Worm (Caenorhabditis elegans) whole organism, young adult: ENCODE data around the gene F53F4.2.

ENCODE experiments used
- B0019.2 ChIP-seq: fragments of 200-800 bp; sonication (Bioruptor generic); conservative IDR thresholded peaks from 2 replicates; pipeline ENCODE4 v1.3.6; 2022; ENCODE audit warnings: missing genetic modification reagents, missing genetic modification characterization, missing compliant biosample characterization
- C06A6.2 ChIP-seq: fragments of 200-800 bp; sonication (Bioruptor generic); conservative IDR thresholded peaks from 2 replicates; pipeline ENCODE4 v1.3.6; 2022; ENCODE audit warnings: missing genetic modification characterization, missing compliant biosample characterization
- C17E4.6 ChIP-seq: fragments of 200-800 bp; sonication (Bioruptor generic); IDR thresholded peaks from 2 replicates; pipeline ENCODE4 v1.3.6; 2022; ENCODE audit warnings: missing genetic modification reagents, missing genetic modification characterization, missing compliant biosample characterization
- F10E7.11 ChIP-seq: sonication (generic microtip); optimal IDR thresholded peaks from 2 replicates; lab custom pipeline; 2017; ENCODE audit warnings: mild to moderate bottlenecking, missing genetic modification characterization, moderate library complexity, missing compliant biosample characterization
- F33H1.4 ChIP-seq: fragments of 200-800 bp; sonication (Bioruptor generic); IDR thresholded peaks from 2 replicates; pipeline ENCODE4 v1.3.6; 2022; ENCODE audit warnings: missing genetic modification reagents, missing genetic modification characterization, missing compliant biosample characterization
- F39B2.1 ChIP-seq: fragments of 200-800 bp; sonication (Bioruptor generic); IDR thresholded peaks from 2 replicates; pipeline ENCODE4 v1.3.6; 2022; ENCODE audit warnings: missing genetic modification reagents, missing genetic modification characterization, missing compliant biosample characterization
- F52B5.7 ChIP-seq: sonication (generic microtip); optimal IDR thresholded peaks from 2 replicates; lab custom pipeline; 2016; ENCODE audit warnings: mild to moderate bottlenecking, missing genetic modification characterization, missing compliant biosample characterization
- T07F8.4 ChIP-seq: sonication (generic microtip); optimal IDR thresholded peaks from 2 replicates; lab custom pipeline; 2016; ENCODE audit warnings: mild to moderate bottlenecking, missing genetic modification characterization, moderate library complexity, missing compliant biosample characterization
- Y53F4B.3 ChIP-seq: fragments of 200-800 bp; sonication (Bioruptor generic); IDR thresholded peaks from 2 replicates; pipeline ENCODE4 v1.3.6; 2022; ENCODE audit warnings: missing genetic modification reagents, missing genetic modification characterization, missing compliant biosample characterization
- Y53G8AR.9 ChIP-seq: fragments of 200-800 bp; sonication (Bioruptor generic); conservative IDR thresholded peaks from 2 replicates; pipeline ENCODE4 v1.3.6; 2022; ENCODE audit warnings: missing genetic modification reagents, missing genetic modification characterization, missing compliant biosample characterization
- athp-1 ChIP-seq: sonication (generic microtip); optimal IDR thresholded peaks from 2 replicates; lab custom pipeline; 2017; ENCODE audit warnings: mild to moderate bottlenecking, missing genetic modification characterization, missing compliant biosample characterization
- attf-5 ChIP-seq: fragments of 200-800 bp; sonication (Bioruptor generic); optimal IDR thresholded peaks from 2 replicates; lab custom pipeline; 2018; ENCODE audit warnings: mild to moderate bottlenecking, missing genetic modification characterization, missing compliant biosample characterization
- cebp-1 ChIP-seq, 2 experiments: fragments of 200-800 bp in 1 of 2; sonication (Bioruptor generic) in 1 of 2; sonication (generic microtip) in 1 of 2; IDR thresholded peaks in 1 of 2; optimal IDR thresholded peaks in 1 of 2; 2 replicates each; pipeline versions ENCODE4 v1.3.6 to Lab custom; 2017 to 2022; ENCODE audit warnings: missing compliant biosample characterization in 2 of 2, missing genetic modification characterization in 2 of 2, mild to moderate bottlenecking in 1 of 2, missing genetic modification reagents in 1 of 2, moderate library complexity in 1 of 2
- cebp-2 ChIP-seq: fragments of 200-800 bp; sonication (Bioruptor generic); IDR thresholded peaks from 2 replicates; pipeline ENCODE4 v1.3.6; 2022; ENCODE audit warnings: missing genetic modification characterization, missing compliant biosample characterization
- ceh-58 ChIP-seq: fragments of 200-800 bp; sonication (Bioruptor generic); IDR thresholded peaks from 2 replicates; pipeline ENCODE4 v1.3.6; 2022; ENCODE audit warnings: missing genetic modification characterization, missing compliant biosample characterization
- ceh-79 ChIP-seq: sonication (generic microtip); optimal IDR thresholded peaks from 2 replicates; lab custom pipeline; 2017; ENCODE audit warnings: mild to moderate bottlenecking, missing genetic modification characterization, missing compliant biosample characterization
- ceh-91 ChIP-seq: fragments of 200-800 bp; sonication (Bioruptor generic); IDR thresholded peaks from 2 replicates; pipeline ENCODE4 v1.3.6; 2022; ENCODE audit warnings: missing genetic modification reagents, missing genetic modification characterization, missing compliant biosample characterization
- dpl-1 ChIP-seq: fragments of 150-350 bp; optimal IDR thresholded peaks from 2 replicates; lab custom pipeline; 2014; ENCODE audit warnings: missing biosample characterization, missing genetic modification reagents, missing genetic modification characterization
- egl-18 ChIP-seq: fragments of 200-800 bp; sonication (Bioruptor generic); IDR thresholded peaks from 2 replicates; pipeline ENCODE4 v1.3.6; 2022; ENCODE audit warnings: missing genetic modification reagents, missing genetic modification characterization, missing compliant biosample characterization
- egrh-3 ChIP-seq: fragments of 200-800 bp; sonication (Bioruptor generic); IDR thresholded peaks from 2 replicates; pipeline ENCODE4 v1.3.6; 2022; ENCODE audit warnings: missing genetic modification reagents, missing genetic modification characterization, missing compliant biosample characterization
- ets-4 ChIP-seq: fragments of 200-800 bp; sonication (Bioruptor generic); optimal IDR thresholded peaks from 2 replicates; lab custom pipeline; 2018; ENCODE audit warnings: mild to moderate bottlenecking, missing genetic modification characterization, missing compliant biosample characterization
- fkh-3 ChIP-seq: sonication (generic microtip); optimal IDR thresholded peaks from 2 replicates; lab custom pipeline; 2016; ENCODE audit warnings: mild to moderate bottlenecking, missing genetic modification characterization, missing compliant biosample characterization
- him-1 ChIP-seq: sonication (generic microtip); optimal IDR thresholded peaks from 2 replicates; lab custom pipeline; 2016; ENCODE audit warnings: missing genotype, missing genetic modification reagents, missing genetic modification characterization, missing compliant biosample characterization
- hmg-1.2 ChIP-seq: fragments of 200-800 bp; sonication (Bioruptor generic); IDR thresholded peaks from 2 replicates; pipeline ENCODE4 v1.3.6; 2022; ENCODE audit warnings: missing genetic modification reagents, missing genetic modification characterization, missing compliant biosample characterization
- hsf-1 ChIP-seq: fragments of 200-800 bp; sonication (Bioruptor generic); IDR thresholded peaks from 2 replicates; pipeline ENCODE4 v1.3.6; 2022; ENCODE audit warnings: missing genetic modification reagents, missing genetic modification characterization, missing compliant biosample characterization
- let-526 ChIP-seq: fragments of 200-800 bp; sonication (Bioruptor generic); IDR thresholded peaks from 2 replicates; pipeline ENCODE4 v1.3.6; 2022; ENCODE audit warnings: missing genetic modification reagents, missing genetic modification characterization, missing compliant biosample characterization
- let-607 ChIP-seq, 2 experiments: fragments of 200-800 bp in 1 of 2; sonication (Bioruptor generic) in 1 of 2; sonication (generic microtip) in 1 of 2; optimal IDR thresholded peaks; 2 replicates each; lab custom pipeline; 2016 to 2018; ENCODE audit warnings: mild to moderate bottlenecking in 2 of 2, missing compliant biosample characterization in 2 of 2, missing genetic modification characterization in 2 of 2, moderate library complexity in 2 of 2, missing genotype in 1 of 2
- lin-35 ChIP-seq, 3 experiments: fragments of 150-350 bp in 2 of 3; sonication (generic microtip) in 1 of 3; optimal IDR thresholded peaks; 2 replicates each; lab custom pipeline; 2014 to 2018; ENCODE audit warnings: missing biosample characterization in 3 of 3, missing genetic modification characterization in 3 of 3, missing genetic modification reagents in 3 of 3
- lin-40 ChIP-seq: sonication (generic microtip); optimal IDR thresholded peaks from 2 replicates; lab custom pipeline; 2016; ENCODE audit warnings: missing genetic modification characterization, mild to moderate bottlenecking, missing compliant biosample characterization, missing genotype, missing genetic modification reagents
- lin-54 ChIP-seq: fragments of 200-800 bp; sonication (Bioruptor generic); optimal IDR thresholded peaks from 2 replicates; lab custom pipeline; 2018; ENCODE audit warnings: mild to moderate bottlenecking, missing genetic modification characterization, missing compliant biosample characterization
- lsy-27 ChIP-seq: sonication (generic microtip); optimal IDR thresholded peaks from 2 replicates; lab custom pipeline; 2017; ENCODE audit warnings: missing genetic modification characterization, mild to moderate bottlenecking, missing compliant biosample characterization, antibody characterized with exemption, missing genotype, borderline replicate concordance; ENCODE audit not compliant: insufficient read depth
- madf-10 ChIP-seq: sonication (generic microtip); optimal IDR thresholded peaks from 2 replicates; lab custom pipeline; 2016; ENCODE audit warnings: mild to moderate bottlenecking, missing genetic modification characterization, missing compliant biosample characterization
- nfyb-1 ChIP-seq: fragments of 200-800 bp; sonication (Bioruptor generic); IDR thresholded peaks from 2 replicates; pipeline ENCODE4 v1.3.6; 2022; ENCODE audit warnings: missing genetic modification reagents, missing genetic modification characterization, missing compliant biosample characterization
- nhr-27 ChIP-seq: fragments of 200-800 bp; sonication (Bioruptor generic); optimal IDR thresholded peaks from 2 replicates; lab custom pipeline; 2018; ENCODE audit warnings: mild to moderate bottlenecking, missing genetic modification characterization, moderate library complexity, missing compliant biosample characterization
- nhr-80 ChIP-seq: sonication (generic microtip); optimal IDR thresholded peaks from 2 replicates; lab custom pipeline; 2016; ENCODE audit warnings: missing genetic modification characterization, missing compliant biosample characterization
- nhr-90 ChIP-seq: sonication (generic microtip); optimal IDR thresholded peaks from 2 replicates; lab custom pipeline; 2016; ENCODE audit warnings: missing genotype, mild to moderate bottlenecking, missing genetic modification characterization, missing compliant biosample characterization
- repo-1 ChIP-seq: sonication (generic microtip); optimal IDR thresholded peaks from 2 replicates; lab custom pipeline; 2017; ENCODE audit warnings: mild to moderate bottlenecking, missing genetic modification characterization, missing compliant biosample characterization
- snpc-1.3 ChIP-seq: sonication (generic microtip); optimal IDR thresholded peaks from 2 replicates; lab custom pipeline; 2017; ENCODE audit warnings: missing genetic modification characterization, mild to moderate bottlenecking, missing compliant biosample characterization, antibody characterized with exemption, moderate library complexity, missing genotype, missing genetic modification reagents; ENCODE audit not compliant: insufficient read depth
- snpc-4 ChIP-seq, 5 experiments: fragments of 150-350 bp in 1 of 5; sonication (generic microtip) in 4 of 5; optimal IDR thresholded peaks; 2 replicates each; lab custom pipeline; 2014 to 2018; ENCODE audit warnings: missing genetic modification characterization in 5 of 5, missing biosample characterization in 3 of 5, antibody characterized with exemption in 2 of 5, mild to moderate bottlenecking in 2 of 5, missing compliant biosample characterization in 2 of 5, missing genotype in 2 of 5, moderate library complexity in 2 of 5, missing genetic modification reagents in 1 of 5
- somi-1 ChIP-seq: fragments of 200-800 bp; sonication (Bioruptor generic); optimal IDR thresholded peaks from 2 replicates; lab custom pipeline; 2018; ENCODE audit warnings: mild to moderate bottlenecking, missing genetic modification characterization, missing compliant biosample characterization
- tlf-1 ChIP-seq: fragments of 200-800 bp; sonication (Bioruptor generic); optimal IDR thresholded peaks from 2 replicates; lab custom pipeline; 2018; ENCODE audit warnings: mild to moderate bottlenecking, missing genetic modification characterization, missing compliant biosample characterization
- unc-62 ChIP-seq: fragments of 150-350 bp; optimal IDR thresholded peaks from 2 replicates; lab custom pipeline; 2014; ENCODE audit warnings: missing biosample characterization, missing genetic modification reagents, missing genetic modification characterization
- zfh-2 ChIP-seq: fragments of 200-800 bp; sonication (Bioruptor generic); conservative IDR thresholded peaks from 2 replicates; pipeline ENCODE4 v1.3.6; 2022; ENCODE audit warnings: missing genetic modification reagents, missing genetic modification characterization, missing compliant biosample characterization
- ztf-22 ChIP-seq: fragments of 200-800 bp; sonication (Bioruptor generic); optimal IDR thresholded peaks from 2 replicates; lab custom pipeline; 2018; ENCODE audit warnings: mild to moderate bottlenecking, missing genetic modification characterization, moderate library complexity, missing compliant biosample characterization
- ztf-26 ChIP-seq: sonication (generic microtip); optimal IDR thresholded peaks from 2 replicates; lab custom pipeline; 2017; ENCODE audit warnings: missing genetic modification characterization, missing compliant biosample characterization

The F53F4.2 gene

ce11 chrV:13565781-13566180, 23.6 kb downstream of the F53F4.2 start, which contains the start of gene slrp-1 (continued):
- TF ChIP-seq C17E4.6 (GFP tag; lab: Robert Waterston, UW): no peak
- TF ChIP-seq F10E7.11: no peak

- TF ChIP-seq repo-1 (tag; lab: Kevin White, UChicago) (peak; percentile 26), lin-54 (GFP tag; lab: Kevin White, UChicago) (peak; percentile 76), egl-18 (no peak), C06A6.2 (GFP tag; lab: Robert Waterston, UW) (peak; percentile 81), unc-62 (GFP tag; lab: Kevin White, UChicago) (no peak), nhr-80 (tag; lab: Kevin White, UChicago) (peak; percentile 97), cebp-2 (GFP tag; lab: Robert Waterston, UW) (no peak), ceh-91 (no peak), egrh-3 (0 out of 2 replicates have a peak, but pooled peaks have one; percentile 10), B0019.2 (GFP tag; lab: Robert Waterston, UW) (no peak), nfyb-1 (GFP tag; lab: Robert Waterston, UW) (peak; percentile 80), him-1 (tag; lab: Kevin White, UChicago) (no peak), snpc-4 (GFP tag; optimal IDR thresholded peaks at IDR 0.05; lab: Kevin White, UChicago) (peak; percentile 19), snpc-4 (tag; optimal IDR thresholded peaks at IDR 0.05; lab: Kevin White, UChicago) (peak in 2 of 4 experiments; percentile 70 to 71), T07F8.4 (tag; lab: Kevin White, UChicago) (no peak), nhr-90 (tag; lab: Kevin White, UChicago) (peak; percentile 56), ceh-79 (tag; lab: Kevin White, UChicago) (no peak), hmg-1.2 (GFP tag; lab: Robert Waterston, UW) (peak; percentile 99), cebp-1 (GFP tag; IDR thresholded peaks at IDR 0.05; lab: Robert Waterston, UW) (peak; percentile 44; the same call in 1 of the 2 replicates), cebp-1 (tag; optimal IDR thresholded peaks at IDR 0.05; lab: Kevin White, UChicago) (peak; percentile 85), attf-5 (GFP tag; lab: Kevin White, UChicago) (peak; percentile 92), C17E4.6 (GFP tag; lab: Robert Waterston, UW) (no peak), somi-1 (GFP tag; lab: Kevin White, UChicago) (peak; percentile 82), ets-4 (GFP tag; lab: Kevin White, UChicago) (peak; percentile 68), dpl-1 (GFP tag; lab: Kevin White, UChicago) (peak; percentile 0), lsy-27 (no peak), F33H1.4 (peak; percentile 22; the same call in 1 of the 2 replicates), ceh-58 (GFP tag; lab: Robert Waterston, UW) (no peak), athp-1 (tag; lab: Kevin White, UChicago) (peak; percentile 86), fkh-3 (no peak), Y53G8AR.9 (GFP tag; lab: Robert Waterston, UW) (peak; percentile 61; the same call in 1 of the 2 replicates), tlf-1 (GFP tag; lab: Kevin White, UChicago) (peak; percentile 63), lin-40 (peak; percentile 91), ztf-26 (tag; lab: Kevin White, UChicago) (peak; percentile 67), F52B5.7 (tag; lab: Kevin White, UChicago) (peak; percentile 9), F39B2.1 (GFP tag; lab: Robert Waterston, UW) (no peak), lin-35 (GFP tag; optimal IDR thresholded peaks at IDR 0.05; lab: Kevin White, UChicago) (peak in 1 of 3 experiments; percentile 35), Y53F4B.3 (no peak), snpc-1.3 (no peak), ztf-22 (peak; percentile 5), let-526 (GFP tag; lab: Robert Waterston, UW) (peak; percentile 71), let-607 (tag; optimal IDR thresholded peaks at IDR 0.05; lab: Kevin White, UChicago) (peak in 1 of 2 experiments; percentile 83), nhr-27 (tag; lab: Kevin White, UChicago) (no peak), madf-10 (tag; lab: Kevin White, UChicago) (peak; percentile 74), zfh-2 (no peak; the same call in 1 of the 2 replicates), hsf-1 (peak; percentile 9; the same call in 1 of the 2 replicates)
Observed at ce11 chrV:13565197-13565596, 24.2 kb downstream of the F53F4.2 start.
